Worm (Caenorhabditis elegans) whole organism, L4 larva: ENCODE data around the gene skpo-3.

Experiments
- T20F7.1 ChIP-seq: fragments of 200-800 bp; sonication (Bioruptor generic); optimal IDR thresholded peaks from 2 replicates; lab custom pipeline; 2018; ENCODE audit warnings: mild to moderate bottlenecking, missing genetic modification characterization, missing compliant biosample characterization
- ceh-44 ChIP-seq: fragments of 200-800 bp; sonication (Bioruptor generic); IDR thresholded peaks from 2 replicates; pipeline ENCODE4 v1.3.6; 2022; ENCODE audit warnings: missing genetic modification reagents, missing genetic modification characterization, missing compliant biosample characterization
- daf-16 ChIP-seq, 3 experiments: sonication (generic microtip); optimal IDR thresholded peaks; 2 replicates each; lab custom pipeline; 2016 to 2017; ENCODE audit warnings: missing genetic modification characterization in 3 of 3, missing genetic modification reagents in 3 of 3, mild to moderate bottlenecking in 2 of 3, missing compliant biosample characterization in 2 of 3, missing biosample characterization in 1 of 3, moderate library complexity in 1 of 3
- daf-8 ChIP-seq: fragments of 200-800 bp; sonication (Bioruptor generic); IDR thresholded peaks from 2 replicates; pipeline ENCODE4 v1.3.6; 2022; ENCODE audit warnings: missing genetic modification characterization, missing compliant biosample characterization
- lsy-2 ChIP-seq, 2 experiments: fragments of 150-350 bp in 1 of 2; sonication (generic microtip) in 1 of 2; optimal IDR thresholded peaks; 2 replicates each; lab custom pipeline; 2014 to 2017; ENCODE audit warnings: missing biosample characterization in 2 of 2, missing genetic modification characterization in 2 of 2
- mxl-3 ChIP-seq: fragments of 200-800 bp; sonication (Bioruptor generic); optimal IDR thresholded peaks from 2 replicates; lab custom pipeline; 2018; ENCODE audit warnings: mild to moderate bottlenecking, missing genetic modification characterization, missing compliant biosample characterization
- nhr-10 ChIP-seq: fragments of 150-350 bp; optimal IDR thresholded peaks from 2 replicates; lab custom pipeline; 2014; ENCODE audit warnings: missing biosample characterization, missing genetic modification characterization
- nhr-11 ChIP-seq: fragments of 150-350 bp; optimal IDR thresholded peaks from 2 replicates; lab custom pipeline; 2014; ENCODE audit warnings: missing biosample characterization, missing genetic modification characterization
- nhr-237 ChIP-seq: sonication (generic microtip); optimal IDR thresholded peaks from 2 replicates; lab custom pipeline; 2017; ENCODE audit warnings: missing biosample characterization, missing genetic modification characterization
- nhr-77 ChIP-seq: fragments of 150-350 bp; optimal IDR thresholded peaks from 2 replicates; lab custom pipeline; 2014; ENCODE audit warnings: missing biosample characterization, missing genetic modification characterization
- php-3 ChIP-seq: fragments of 200-800 bp; sonication (Bioruptor generic); IDR thresholded peaks from 2 replicates; pipeline ENCODE4 v1.3.6; 2022; ENCODE audit warnings: missing genetic modification reagents, missing genetic modification characterization, missing compliant biosample characterization
- unc-130 ChIP-seq: sonication (generic microtip); optimal IDR thresholded peaks from 2 replicates; lab custom pipeline; 2016; ENCODE audit warnings: missing genetic modification reagents, missing genetic modification characterization, missing compliant biosample characterization
- unc-39 ChIP-seq: sonication (generic microtip); optimal IDR thresholded peaks from 2 replicates; lab custom pipeline; 2017; ENCODE audit warnings: missing biosample characterization, missing genetic modification characterization
- zfp-3 ChIP-seq: fragments of 200-800 bp; sonication (Bioruptor generic); conservative IDR thresholded peaks from 2 replicates; pipeline ENCODE4 v1.3.6; 2022; ENCODE audit warnings: missing genetic modification reagents, missing genetic modification characterization, missing compliant biosample characterization

DNA sequence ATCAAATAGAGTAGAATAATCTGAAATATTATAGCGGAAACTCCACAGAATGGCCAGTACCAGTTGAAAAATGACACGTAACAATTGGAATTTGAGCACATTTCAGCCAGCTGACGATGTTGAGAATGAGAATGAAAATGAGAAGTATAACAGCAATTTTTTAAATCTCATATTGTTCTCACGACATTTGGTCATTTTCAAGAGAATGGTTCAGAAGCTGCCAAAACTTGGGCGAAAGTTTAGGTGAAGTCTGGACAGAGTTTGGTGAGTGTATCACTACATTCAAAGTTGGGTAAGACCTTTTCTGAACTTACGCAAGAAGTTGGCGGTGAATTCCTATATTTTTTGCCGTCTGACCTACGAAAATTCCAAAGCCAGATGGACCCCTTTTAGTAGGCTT lies 40.7 kb upstream of the skpo-3 start, which contains the start of gene srd-58:
- TF ChIP-seq T20F7.1 (GFP tag; lab: Kevin White, UChicago) (no peak), zfp-3 (GFP tag; lab: Robert Waterston, UW) (no peak), unc-39 (tag; lab: Kevin White, UChicago) (no peak), lsy-2 (tag; optimal IDR thresholded peaks at IDR 0.05; lab: Kevin White, UChicago) (no peak), nhr-77 (no peak), nhr-10 (no peak), nhr-237 (tag; lab: Kevin White, UChicago) (no peak), nhr-11 (tag; lab: Kevin White, UChicago) (no peak), mxl-3 (no peak), daf-16 (GFP tag; optimal IDR thresholded peaks at IDR 0.05; lab: Kevin White, UChicago) (no peak), daf-16 (tag; optimal IDR thresholded peaks at IDR 0.05; lab: Kevin White, UChicago) (no peak), php-3 (GFP tag; lab: Robert Waterston, UW) (no peak), ceh-44 (GFP tag; lab: Robert Waterston, UW) (no peak), daf-8 (no peak), unc-130 (GFP tag; lab: Kevin White, UChicago) (no peak)
